Fruit fly (Drosophila melanogaster) whole organism, embryonic: ENCODE measurements around the gene CG14153.

Experiments used
- Adf1 ChIP-seq: fragments of 200-800 bp; sonication (Bioruptor generic); IDR thresholded peaks from 2 replicates; pipeline ENCODE4 v1.3.6; 2022; ENCODE audit warnings: missing biosample characterization, missing genetic modification characterization
- Atf-2 ChIP-seq: fragments of 200-800 bp; sonication (Bioruptor generic); optimal IDR thresholded peaks from 2 replicates; lab custom pipeline; 2016; ENCODE audit warnings: missing biosample characterization, missing genetic modification characterization
- C15 ChIP-seq: fragments of 200-800 bp; sonication (Bioruptor generic); IDR thresholded peaks from 3 replicates; pipeline ENCODE4 v1.3.6; 2022; ENCODE audit warnings: missing biosample characterization, missing genetic modification characterization
- CG1024 ChIP-seq: fragments of 200-800 bp; sonication (Bioruptor generic); IDR thresholded peaks from 2 replicates; pipeline ENCODE4 v1.3.6; 2022; ENCODE audit warnings: missing biosample characterization, missing genetic modification characterization
- CG12071 ChIP-seq: fragments of 200-800 bp; sonication (Bioruptor generic); optimal IDR thresholded peaks from 3 replicates; lab custom pipeline; 2018; ENCODE audit warnings: missing biosample characterization, mild to moderate bottlenecking, missing genetic modification characterization
- CG14860 ChIP-seq: fragments of 200-800 bp; sonication (Bioruptor generic); IDR thresholded peaks from 3 replicates; pipeline ENCODE4 v1.3.6; 2022; ENCODE audit warnings: missing biosample characterization, missing genetic modification characterization; ENCODE audit not compliant: partially characterized antibody
- CG14965 ChIP-seq: fragments of 200-800 bp; sonication (Bioruptor generic); optimal IDR thresholded peaks from 2 replicates; lab custom pipeline; 2016; ENCODE audit warnings: missing biosample characterization, missing genetic modification characterization, borderline replicate concordance
- CG15073 ChIP-seq: fragments of 200-800 bp; sonication (Bioruptor generic); optimal IDR thresholded peaks from 2 replicates; lab custom pipeline; 2016; ENCODE audit warnings: missing biosample characterization, missing genetic modification characterization
- CG17359 ChIP-seq: fragments of 200-800 bp; sonication (Bioruptor generic); optimal IDR thresholded peaks from 3 replicates; lab custom pipeline; 2018; ENCODE audit warnings: missing biosample characterization, mild to moderate bottlenecking, missing genetic modification characterization, moderate library complexity
- CG17829 ChIP-seq: fragments of 200-800 bp; optimal IDR thresholded peaks from 2 replicates; lab custom pipeline; 2019; ENCODE audit warnings: missing biosample characterization, mild to moderate bottlenecking, missing genetic modification characterization, moderate library complexity
- CG18764 ChIP-seq: fragments of 200-800 bp; sonication (Bioruptor generic); optimal IDR thresholded peaks from 3 replicates; lab custom pipeline; 2016; ENCODE audit warnings: missing biosample characterization, missing genetic modification characterization
- CG3838 ChIP-seq: fragments of 200-800 bp; sonication (Bioruptor generic); optimal IDR thresholded peaks from 3 replicates; lab custom pipeline; 2016; ENCODE audit warnings: missing biosample characterization, missing genetic modification characterization
- CG42726 ChIP-seq: fragments of 200-800 bp; sonication (Bioruptor generic); IDR thresholded peaks from 2 replicates; pipeline ENCODE4 v1.3.6; 2022; ENCODE audit warnings: missing biosample characterization, missing genetic modification characterization; ENCODE audit not compliant: partially characterized antibody
- CG4360 ChIP-seq: fragments of 200-800 bp; sonication (Bioruptor generic); IDR thresholded peaks from 2 replicates; pipeline ENCODE4 v1.3.6; 2022; ENCODE audit warnings: missing biosample characterization, missing genetic modification characterization
- CG4404 ChIP-seq: fragments of 200-800 bp; sonication (Bioruptor generic); IDR thresholded peaks from 2 replicates; pipeline ENCODE4 v1.3.6; 2022; ENCODE audit warnings: missing biosample characterization, missing genetic modification characterization
- CG4424 ChIP-seq: fragments of 200-800 bp; sonication (Bioruptor generic); optimal IDR thresholded peaks from 3 replicates; lab custom pipeline; 2016; ENCODE audit warnings: missing biosample characterization, missing genetic modification characterization
- CG4730 ChIP-seq: fragments of 200-800 bp; sonication (Bioruptor generic); IDR thresholded peaks from 2 replicates; pipeline ENCODE4 v1.3.6; 2022; ENCODE audit warnings: missing biosample characterization, missing genetic modification characterization
- CG5245 ChIP-seq: fragments of 200-800 bp; sonication (Bioruptor generic); optimal IDR thresholded peaks from 3 replicates; lab custom pipeline; 2016; ENCODE audit warnings: missing biosample characterization, missing genetic modification characterization
- CG7745 ChIP-seq: fragments of 200-800 bp; sonication (Bioruptor generic); optimal IDR thresholded peaks from 2 replicates; lab custom pipeline; 2018; ENCODE audit warnings: missing biosample characterization, mild to moderate bottlenecking, missing genetic modification characterization, moderate library complexity
- HHEX ChIP-seq: fragments of 200-800 bp; sonication (Bioruptor generic); optimal IDR thresholded peaks from 3 replicates; lab custom pipeline; 2017; ENCODE audit warnings: missing biosample characterization, mild to moderate bottlenecking, missing genetic modification characterization, missing genetic modification reagents
- HLH3B ChIP-seq: fragments of 200-800 bp; sonication (Bioruptor generic); IDR thresholded peaks from 2 replicates; pipeline ENCODE4 v1.3.6; 2022; ENCODE audit warnings: missing biosample characterization, missing genetic modification characterization
- Hsf ChIP-seq: fragments of 200-800 bp; sonication (Bioruptor generic); optimal IDR thresholded peaks from 3 replicates; lab custom pipeline; 2016; ENCODE audit warnings: missing biosample characterization, missing genetic modification characterization
- MBD-R2 ChIP-seq: fragments of 200-800 bp; sonication (Bioruptor generic); IDR thresholded peaks from 2 replicates; pipeline ENCODE4 v1.3.6; 2022; ENCODE audit warnings: missing biosample characterization, missing genetic modification characterization
- MTF-1 ChIP-seq: fragments of 200-800 bp; sonication (Bioruptor generic); optimal IDR thresholded peaks from 2 replicates; lab custom pipeline; 2018; ENCODE audit warnings: missing biosample characterization, mild to moderate bottlenecking, missing genetic modification characterization, borderline replicate concordance
- NC2β ChIP-seq: fragments of 200-800 bp; sonication (Bioruptor generic); optimal IDR thresholded peaks from 2 replicates; lab custom pipeline; 2016; ENCODE audit warnings: missing biosample characterization, missing genetic modification characterization
- NfI ChIP-seq: fragments of 200-800 bp; sonication (Bioruptor generic); optimal IDR thresholded peaks from 3 replicates; lab custom pipeline; 2018; ENCODE audit warnings: missing biosample characterization, mild to moderate bottlenecking, missing genetic modification characterization, moderate library complexity
- Ravus ChIP-seq: fragments of 200-800 bp; sonication (Bioruptor generic); IDR thresholded peaks from 2 replicates; pipeline ENCODE4 v1.3.6; 2022; ENCODE audit warnings: missing biosample characterization, missing genetic modification characterization
- Spps ChIP-seq: fragments of 200-800 bp; sonication (Bioruptor generic); optimal IDR thresholded peaks from 2 replicates; lab custom pipeline; 2018; ENCODE audit warnings: missing biosample characterization, mild to moderate bottlenecking, missing genetic modification characterization
- Taf1 ChIP-seq: fragments of 200-800 bp; sonication (Bioruptor generic); IDR thresholded peaks from 2 replicates; pipeline ENCODE4 v1.3.6; 2022; ENCODE audit warnings: missing biosample characterization, missing genetic modification characterization
- Xrp1 ChIP-seq: fragments of 200-800 bp; sonication (Bioruptor generic); IDR thresholded peaks from 2 replicates; pipeline ENCODE4 v1.3.6; 2022; ENCODE audit warnings: missing biosample characterization, missing genetic modification characterization
- ara ChIP-seq: fragments of 200-800 bp; sonication (Bioruptor generic); IDR thresholded peaks from 2 replicates; pipeline ENCODE4 v1.3.6; 2022; ENCODE audit warnings: missing biosample characterization, missing genetic modification characterization
- bab2 ChIP-seq: fragments of 200-800 bp; sonication (Bioruptor generic); optimal IDR thresholded peaks from 2 replicates; lab custom pipeline; 2016; ENCODE audit warnings: missing biosample characterization, missing genetic modification characterization
- bbx ChIP-seq: fragments of 200-800 bp; sonication (Bioruptor generic); IDR thresholded peaks from 2 replicates; pipeline ENCODE4 v1.3.6; 2022; ENCODE audit warnings: missing biosample characterization, missing genetic modification characterization; ENCODE audit not compliant: partially characterized antibody
- chif ChIP-seq, 2 experiments: fragments of 200-800 bp; sonication (Bioruptor generic); optimal IDR thresholded peaks; 3 replicates each; lab custom pipeline; 2016; ENCODE audit warnings: missing biosample characterization in 2 of 2, missing genetic modification characterization in 2 of 2
- chn ChIP-seq: fragments of 200-800 bp; sonication (Bioruptor generic); optimal IDR thresholded peaks from 2 replicates; lab custom pipeline; 2016; ENCODE audit warnings: missing biosample characterization, missing genetic modification characterization
- crc ChIP-seq: fragments of 200-800 bp; sonication (Bioruptor generic); optimal IDR thresholded peaks from 2 replicates; lab custom pipeline; 2016; ENCODE audit warnings: missing biosample characterization, missing genetic modification characterization
- dmrt99B ChIP-seq: fragments of 200-800 bp; sonication (Bioruptor generic); optimal IDR thresholded peaks from 2 replicates; lab custom pipeline; 2018; ENCODE audit warnings: missing biosample characterization, mild to moderate bottlenecking, missing genetic modification characterization, moderate library complexity
- esg ChIP-seq: fragments of 200-800 bp; sonication (Bioruptor generic); conservative IDR thresholded peaks from 2 replicates; pipeline ENCODE4 v1.3.6; 2022; ENCODE audit warnings: missing biosample characterization, missing genetic modification characterization
- ken ChIP-seq: fragments of 200-800 bp; sonication (Bioruptor generic); IDR thresholded peaks from 3 replicates; pipeline ENCODE4 v1.3.6; 2022; ENCODE audit warnings: missing biosample characterization, missing genetic modification characterization
- klu ChIP-seq: fragments of 200-800 bp; sonication (Bioruptor generic); IDR thresholded peaks from 2 replicates; pipeline ENCODE4 v1.3.6; 2022; ENCODE audit warnings: missing biosample characterization, missing genetic modification characterization
- lmd ChIP-seq: fragments of 200-800 bp; sonication (Bioruptor generic); IDR thresholded peaks from 2 replicates; pipeline ENCODE4 v1.3.6; 2022; ENCODE audit warnings: missing biosample characterization, missing genetic modification characterization
- mirr ChIP-seq: fragments of 200-800 bp; sonication (Bioruptor generic); optimal IDR thresholded peaks from 3 replicates; lab custom pipeline; 2018; ENCODE audit warnings: missing biosample characterization, mild to moderate bottlenecking, missing genetic modification characterization
- peb ChIP-seq: fragments of 200-800 bp; sonication (Bioruptor generic); IDR thresholded peaks from 2 replicates; pipeline ENCODE4 v1.3.6; 2022; ENCODE audit warnings: missing biosample characterization, missing genetic modification characterization
- pfk ChIP-seq: fragments of 200-800 bp; sonication (Bioruptor generic); optimal IDR thresholded peaks from 2 replicates; lab custom pipeline; 2018; ENCODE audit warnings: missing biosample characterization, mild to moderate bottlenecking, missing genetic modification characterization, moderate library complexity
- pita ChIP-seq: fragments of 200-800 bp; sonication (Bioruptor generic); optimal IDR thresholded peaks from 2 replicates; lab custom pipeline; 2017; ENCODE audit warnings: missing biosample characterization, mild to moderate bottlenecking, missing genetic modification characterization
- slbo ChIP-seq: fragments of 200-800 bp; sonication (Bioruptor generic); IDR thresholded peaks from 2 replicates; pipeline ENCODE4 v1.3.6; 2022; ENCODE audit warnings: missing biosample characterization, missing genetic modification characterization
- ssp ChIP-seq: fragments of 200-800 bp; sonication (Bioruptor generic); IDR thresholded peaks from 2 replicates; pipeline ENCODE4 v1.3.6; 2022; ENCODE audit warnings: missing biosample characterization, missing genetic modification characterization
- toy ChIP-seq: fragments of 200-800 bp; sonication (Bioruptor generic); IDR thresholded peaks from 2 replicates; pipeline ENCODE4 v1.3.6; 2022; ENCODE audit warnings: missing biosample characterization, missing genetic modification characterization
- trem ChIP-seq: fragments of 200-800 bp; optimal IDR thresholded peaks from 3 replicates; lab custom pipeline; 2019; ENCODE audit warnings: missing biosample characterization, mild to moderate bottlenecking, missing genetic modification characterization, moderate library complexity
- trh ChIP-seq: fragments of 200-800 bp; sonication (Bioruptor generic); optimal IDR thresholded peaks from 2 replicates; lab custom pipeline; 2016; ENCODE audit warnings: missing biosample characterization, missing genetic modification characterization
- tx ChIP-seq: fragments of 200-800 bp; sonication (Bioruptor generic); optimal IDR thresholded peaks from 2 replicates; lab custom pipeline; 2016; ENCODE audit warnings: missing biosample characterization, missing genetic modification characterization
- yki ChIP-seq: fragments of >200 bp; optimal IDR thresholded peaks from 3 replicates; lab custom pipeline; 2018
- zfh1 ChIP-seq: fragments of 200-800 bp; sonication (Bioruptor generic); IDR thresholded peaks from 3 replicates; pipeline ENCODE4 v1.3.6; 2022; ENCODE audit warnings: missing biosample characterization, missing genetic modification characterization

The CG14153 gene

dm6 chr3L:10679711-10680154 is 36.4 kb downstream of the CG14153 start (continued):
- TF ChIP-seq Xrp1 (GFP tag; lab: Robert Waterston, UW) (no peak), crc (GFP tag; lab: Kevin White, UChicago) (no peak), MTF-1 (GFP tag; lab: Kevin White, UChicago) (no peak), tx (GFP tag; lab: Kevin White, UChicago) (peak; percentile 9), CG1024 (GFP tag; lab: Robert Waterston, UW) (no peak), dmrt99B (tag; lab: Kevin White, UChicago) (no peak), CG42726 (GFP tag; lab: Robert Waterston, UW) (no peak), CG14965 (GFP tag; lab: Kevin White, UChicago) (no peak), Atf-2 (GFP tag; lab: Kevin White, UChicago) (peak; percentile 3), klu (GFP tag; lab: Robert Waterston, UW) (no peak), peb (GFP tag; lab: Robert Waterston, UW) (no peak), pita (GFP tag; lab: Kevin White, UChicago) (no peak), lmd (GFP tag; lab: Robert Waterston, UW) (no peak), CG4404 (GFP tag; lab: Robert Waterston, UW) (no peak), CG17359 (tag; lab: Kevin White, UChicago) (peak; percentile 21), slbo (0 out of 2 replicates have a peak, but pooled peaks have one; percentile 12), bab2 (no peak), Hsf (peak; percentile 29), chn (GFP tag; lab: Kevin White, UChicago) (no peak), CG4730 (GFP tag; lab: Robert Waterston, UW) (no peak), Ravus (GFP tag; lab: Robert Waterston, UW) (no peak), trh (GFP tag; lab: Kevin White, UChicago) (no peak), pfk (GFP tag; lab: Kevin White, UChicago) (no peak), mirr (GFP tag; lab: Kevin White, UChicago) (no peak), zfh1 (GFP tag; lab: Robert Waterston, UW) (no peak), CG7745 (tag; lab: Kevin White, UChicago) (no peak), ken (no peak), HHEX (GFP tag; lab: Kevin White, UChicago) (peak; percentile 36), chif (GFP tag; optimal IDR thresholded peaks at IDR 0.05; lab: Kevin White, UChicago) (peak in 1 of 2 experiments; percentile 51), bbx (no peak), CG15073 (GFP tag; lab: Kevin White, UChicago) (no peak), C15 (GFP tag; lab: Robert Waterston, UW) (no peak), NC2β (GFP tag; lab: Kevin White, UChicago) (no peak), CG5245 (GFP tag; lab: Kevin White, UChicago) (no peak), CG4360 (GFP tag; lab: Robert Waterston, UW) (peak; percentile 73), MBD-R2 (no peak), Spps (tag; lab: Kevin White, UChicago) (no peak), CG17829 (tag; lab: Kevin White, UChicago) (no peak), CG14860 (GFP tag; lab: Robert Waterston, UW) (no peak), Taf1 (GFP tag; lab: Robert Waterston, UW) (no peak), ara (GFP tag; lab: Robert Waterston, UW) (no peak), HLH3B (GFP tag; lab: Robert Waterston, UW) (no peak), CG18764 (GFP tag; lab: Kevin White, UChicago) (no peak), NfI (GFP tag; lab: Kevin White, UChicago) (no peak), esg (GFP tag; lab: Robert Waterston, UW) (no peak), CG12071 (GFP tag; lab: Kevin White, UChicago) (peak; percentile 29), CG4424 (GFP tag; lab: Kevin White, UChicago) (no peak), toy (GFP tag; lab: Robert Waterston, UW) (no peak), Adf1 (GFP tag; lab: Robert Waterston, UW) (no peak), yki (lab: Kevin White, UChicago) (no peak), ssp (GFP tag; lab: Robert Waterston, UW) (no peak), trem (tag; lab: Kevin White, UChicago) (no peak), CG3838 (no peak)
